Worm (Caenorhabditis elegans): ENCODE results near the gene F59A1.12.

The F59A1.12 gene

ce11 chrV:17664367-17664766 lies 3.2 kb downstream of the F59A1.12 start:
- no peak for TF ChIP-seq ztf-23 (GFP tag; IDR thresholded peaks at IDR 0.05)
- TF ChIP-seq cog-1 (tag; optimal IDR thresholded peaks at IDR 0.05) = no peak
- no peak for TF ChIP-seq tab-1 (GFP tag; IDR thresholded peaks at IDR 0.05)
- TF ChIP-seq ref-1 (GFP tag; conservative IDR thresholded peaks at IDR 0.05) = no peak
- no peak for TF ChIP-seq ztf-29 (GFP tag; IDR thresholded peaks at IDR 0.05)
- TF ChIP-seq T22C8.4 (GFP tag; IDR thresholded peaks at IDR 0.05) = no peak
- TF ChIP-seq klf-2 (GFP tag; conservative IDR thresholded peaks at IDR 0.05) = no peak
- TF ChIP-seq flt-1 (GFP tag; IDR thresholded peaks at IDR 0.05) = no peak
- TF ChIP-seq med-1 (GFP tag; optimal IDR thresholded peaks at IDR 0.05; ENCODE audit: insufficient read depth) = no peak

ce11 chrV:17662260-17662659 lies 5.3 kb downstream of the F59A1.12 start:
- TF ChIP-seq ztf-29 (GFP tag; IDR thresholded peaks at IDR 0.05) = no peak
- no peak for TF ChIP-seq ztf-23 (GFP tag; IDR thresholded peaks at IDR 0.05)
- no peak for TF ChIP-seq ref-1 (GFP tag; conservative IDR thresholded peaks at IDR 0.05)
- TF ChIP-seq tab-1 (GFP tag; IDR thresholded peaks at IDR 0.05) = no peak
- no peak for TF ChIP-seq T22C8.4 (GFP tag; IDR thresholded peaks at IDR 0.05)
- no peak for TF ChIP-seq flt-1 (GFP tag; IDR thresholded peaks at IDR 0.05)
- no peak for TF ChIP-seq klf-2 (GFP tag; conservative IDR thresholded peaks at IDR 0.05)

- TF ChIP-seq T22C8.4 (GFP tag; IDR thresholded peaks at IDR 0.05) (no peak), flt-1 (GFP tag; IDR thresholded peaks at IDR 0.05) (no peak), klf-2 (GFP tag; conservative IDR thresholded peaks at IDR 0.05) (no peak), tab-1 (GFP tag; IDR thresholded peaks at IDR 0.05) (no peak), ztf-23 (GFP tag; IDR thresholded peaks at IDR 0.05) (no peak), cog-1 (tag; optimal IDR thresholded peaks at IDR 0.05) (no peak), ref-1 (GFP tag; conservative IDR thresholded peaks at IDR 0.05) (no peak)
Observed at ce11 chrV:17660003-17660402, 7.6 kb downstream of the F59A1.12 start, which contains the start of gene dgat-2. Gene dgat-2 (plus strand): TSS chrV:17660303.

ce11 chrV:17659228-17659627 lies 8.3 kb downstream of the F59A1.12 start, which contains the start of gene fbxa-108:
Gene fbxa-108 (minus strand): TSS chrV:17659385.
- TF ChIP-seq ztf-29 (GFP tag; IDR thresholded peaks at IDR 0.05) = no peak
- TF ChIP-seq T22C8.4 (GFP tag; IDR thresholded peaks at IDR 0.05) = no peak
- TF ChIP-seq klf-2 (GFP tag; conservative IDR thresholded peaks at IDR 0.05) = no peak
- no peak for TF ChIP-seq cog-1 (tag; optimal IDR thresholded peaks at IDR 0.05)
- no peak for TF ChIP-seq ztf-23 (GFP tag; IDR thresholded peaks at IDR 0.05)
- TF ChIP-seq med-1 (GFP tag; optimal IDR thresholded peaks at IDR 0.05; ENCODE audit: insufficient read depth) = no peak
- no peak for TF ChIP-seq tab-1 (GFP tag; IDR thresholded peaks at IDR 0.05)
- TF ChIP-seq flt-1 (GFP tag; IDR thresholded peaks at IDR 0.05) = no peak
- no peak for TF ChIP-seq ref-1 (GFP tag; conservative IDR thresholded peaks at IDR 0.05)

- no peak for TF ChIP-seq med-1 (GFP tag; optimal IDR thresholded peaks at IDR 0.05; ENCODE audit: insufficient read depth)
- TF ChIP-seq ref-1 (GFP tag; conservative IDR thresholded peaks at IDR 0.05) = no peak
- TF ChIP-seq flt-1 (GFP tag; IDR thresholded peaks at IDR 0.05) = no peak
- no peak for TF ChIP-seq klf-2 (GFP tag; conservative IDR thresholded peaks at IDR 0.05)
Observed at ce11 chrV:17658824-17659223, 8.8 kb downstream of the F59A1.12 start.

- TF ChIP-seq T22C8.4 (GFP tag; IDR thresholded peaks at IDR 0.05) = no peak
- no peak for TF ChIP-seq med-1 (GFP tag; optimal IDR thresholded peaks at IDR 0.05; ENCODE audit: insufficient read depth)
- TF ChIP-seq klf-2 (GFP tag; conservative IDR thresholded peaks at IDR 0.05) = no peak
- no peak for TF ChIP-seq tab-1 (GFP tag; IDR thresholded peaks at IDR 0.05)
- TF ChIP-seq ztf-29 (GFP tag; IDR thresholded peaks at IDR 0.05) = no peak
- TF ChIP-seq ref-1 (GFP tag; conservative IDR thresholded peaks at IDR 0.05) = no peak
- no peak for TF ChIP-seq ztf-23 (GFP tag; IDR thresholded peaks at IDR 0.05)
- no peak for TF ChIP-seq cog-1 (tag; optimal IDR thresholded peaks at IDR 0.05)
- TF ChIP-seq flt-1 (GFP tag; IDR thresholded peaks at IDR 0.05) = no peak
Observed at ce11 chrV:17655205-17655604, 12.4 kb downstream of the F59A1.12 start.

- TF ChIP-seq tab-1 (GFP tag; IDR thresholded peaks at IDR 0.05) (no peak), ztf-29 (GFP tag; IDR thresholded peaks at IDR 0.05) (no peak)
Observed at ce11 chrV:17650427-17650826, 17.1 kb downstream of the F59A1.12 start, which contains the start of gene fbxa-192. Gene fbxa-192 (minus strand): TSS chrV:17650527.

- TF ChIP-seq ztf-23 (GFP tag; IDR thresholded peaks at IDR 0.05) = no peak
- TF ChIP-seq ztf-29 (GFP tag; IDR thresholded peaks at IDR 0.05) = no peak
- TF ChIP-seq cog-1 (tag; optimal IDR thresholded peaks at IDR 0.05) = no peak
- no peak for TF ChIP-seq flt-1 (GFP tag; IDR thresholded peaks at IDR 0.05)
- no peak for TF ChIP-seq med-1 (GFP tag; optimal IDR thresholded peaks at IDR 0.05; ENCODE audit: insufficient read depth)
- TF ChIP-seq T22C8.4 (GFP tag; IDR thresholded peaks at IDR 0.05) = no peak
- no peak for TF ChIP-seq klf-2 (GFP tag; conservative IDR thresholded peaks at IDR 0.05)
- no peak for TF ChIP-seq ref-1 (GFP tag; conservative IDR thresholded peaks at IDR 0.05)
- no peak for TF ChIP-seq tab-1 (GFP tag; IDR thresholded peaks at IDR 0.05)
Observed at ce11 chrV:17628566-17628965, 39.0 kb downstream of the F59A1.12 start, which contains the start of gene F57G4.10. Gene F57G4.10 (plus strand): TSS chrV:17628866.

- TF ChIP-seq ztf-23 (GFP tag; IDR thresholded peaks at IDR 0.05) = no peak
- no peak for TF ChIP-seq ref-1 (GFP tag; conservative IDR thresholded peaks at IDR 0.05)
- TF ChIP-seq tab-1 (GFP tag; IDR thresholded peaks at IDR 0.05) = no peak
- TF ChIP-seq klf-2 (GFP tag; conservative IDR thresholded peaks at IDR 0.05) = no peak
- TF ChIP-seq med-1 (GFP tag; optimal IDR thresholded peaks at IDR 0.05; ENCODE audit: insufficient read depth) = no peak
- no peak for TF ChIP-seq cog-1 (tag; optimal IDR thresholded peaks at IDR 0.05)
- no peak for TF ChIP-seq T22C8.4 (GFP tag; IDR thresholded peaks at IDR 0.05)
- TF ChIP-seq ztf-29 (GFP tag; IDR thresholded peaks at IDR 0.05) = no peak
- TF ChIP-seq flt-1 (GFP tag; IDR thresholded peaks at IDR 0.05) = no peak
Observed at ce11 chrV:17624906-17625305, 42.7 kb downstream of the F59A1.12 start, which contains the start of gene F57G4.11. Gene F57G4.11 (plus strand): TSS chrV:17625206.

ce11 chrV:17623230-17623629 lies 44.3 kb downstream of the F59A1.12 start, which contains the start of gene F57G4.1:
Gene F57G4.1 (plus strand): TSS chrV:17623530.
- TF ChIP-seq flt-1 (GFP tag; IDR thresholded peaks at IDR 0.05) (no peak), ztf-29 (GFP tag; IDR thresholded peaks at IDR 0.05) (no peak), ztf-23 (GFP tag; IDR thresholded peaks at IDR 0.05) (no peak)
